Worm (Caenorhabditis elegans): ENCODE results near the gene F59F5.7.

DNA sequence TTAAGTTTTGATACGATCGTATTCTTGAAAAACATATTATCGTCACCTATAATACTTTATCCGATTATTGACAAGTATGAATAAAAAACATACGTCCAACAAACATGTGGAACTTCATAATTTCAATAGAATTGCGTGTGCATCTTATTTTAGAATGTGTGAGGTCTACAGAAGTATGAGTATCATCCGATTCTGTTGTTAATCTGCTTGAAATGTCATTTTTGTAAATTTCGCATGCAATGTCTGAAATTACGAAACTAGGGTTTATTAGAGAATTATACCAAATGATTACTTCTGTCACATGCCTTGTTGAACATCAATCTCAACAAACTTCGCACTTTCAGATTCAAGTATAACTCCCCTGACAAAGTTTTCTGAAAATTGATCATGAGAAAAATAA, 17.5 kb upstream of the F59F5.7 start:
- TF ChIP-seq mab-5 (tag; optimal IDR thresholded peaks at IDR 0.05) = no peak
- no peak for TF ChIP-seq nhr-77 (tag; optimal IDR thresholded peaks at IDR 0.05)
- TF ChIP-seq F13H6.1 (tag; optimal IDR thresholded peaks at IDR 0.05) = no peak
- no peak for TF ChIP-seq egl-27 (tag; optimal IDR thresholded peaks at IDR 0.05)
- no peak for TF ChIP-seq crh-2 (tag; optimal IDR thresholded peaks at IDR 0.05)
- TF ChIP-seq Y55F3AM.14 (GFP tag; optimal IDR thresholded peaks at IDR 0.05) = no peak
- no peak for TF ChIP-seq blmp-1 (tag; optimal IDR thresholded peaks at IDR 0.05; ENCODE audit: insufficient read depth)
- no peak for TF ChIP-seq dmd-4 (tag; optimal IDR thresholded peaks at IDR 0.05)
- no peak for TF ChIP-seq nhr-237 (tag; optimal IDR thresholded peaks at IDR 0.05)

Measured in whole organism, L2 larva.